Fruit fly (Drosophila melanogaster): ENCODE results near the gene Efa6.

Gene Efa6

DNA sequence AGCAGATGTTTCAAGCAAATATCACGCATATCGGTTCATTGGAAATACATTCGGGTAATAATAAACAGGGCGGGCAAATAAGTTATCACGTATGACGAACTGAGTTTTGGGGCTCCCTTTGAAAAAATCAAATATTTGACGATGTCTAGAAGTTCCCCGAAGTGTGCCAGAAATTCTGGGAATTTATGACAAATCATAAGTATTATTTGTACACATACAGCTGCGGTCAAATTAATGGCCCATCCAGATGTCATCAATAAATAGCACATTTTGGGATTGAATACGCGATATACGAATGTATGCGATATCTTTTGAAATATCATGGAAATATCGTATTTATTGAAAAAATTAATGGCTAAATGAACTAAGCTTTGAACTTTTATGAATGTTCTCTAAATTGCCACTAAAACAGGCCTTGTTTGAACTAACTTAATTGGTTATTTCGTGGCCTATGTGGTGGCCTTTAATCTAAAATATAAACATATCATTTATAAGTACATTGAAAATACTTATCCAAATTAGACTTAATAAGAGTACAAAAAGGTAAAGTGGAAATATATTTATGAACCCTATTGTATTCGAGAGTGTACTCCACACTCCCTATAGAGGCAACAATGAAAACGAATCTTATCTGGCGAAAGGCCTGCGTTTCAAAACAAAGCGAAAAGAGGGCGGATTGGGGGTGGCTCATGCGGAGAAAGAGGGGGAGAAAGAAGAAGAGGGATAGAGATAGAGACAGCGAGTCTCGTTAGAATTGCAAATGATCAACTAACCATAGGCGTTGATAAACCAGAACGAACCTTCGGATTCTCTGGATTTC is 38.2 kb downstream of the Efa6 start (continued):
- peak; percentile 25 for TF ChIP-seq trem (tag; optimal IDR thresholded peaks at IDR 0.05)
- no peak for TF ChIP-seq Neu2 (GFP tag; optimal IDR thresholded peaks at IDR 0.05; ENCODE audit: borderline replicate concordance)
- TF ChIP-seq HmgZ (tag; optimal IDR thresholded peaks at IDR 0.05), result no peak
- no peak for TF ChIP-seq C15 (GFP tag; IDR thresholded peaks at IDR 0.05)
- peak; percentile 64 for TF ChIP-seq CG6254 (GFP tag; optimal IDR thresholded peaks at IDR 0.05)
- no peak for TF ChIP-seq onecut (GFP tag; IDR thresholded peaks at IDR 0.05)
- TF ChIP-seq Nf-YA (GFP tag; IDR thresholded peaks at IDR 0.05), result no peak
- no peak for TF ChIP-seq ro (GFP tag; IDR thresholded peaks at IDR 0.05)
- TF ChIP-seq CG9727 (GFP tag; optimal IDR thresholded peaks at IDR 0.05), result peak; percentile 66
- peak; percentile 22 for TF ChIP-seq CG17385 (GFP tag; optimal IDR thresholded peaks at IDR 0.05)
- no peak for TF ChIP-seq danr (GFP tag; IDR thresholded peaks at IDR 0.05)
- peak in 1 of 2 experiments; percentile 7 for TF ChIP-seq Eip74EF (GFP tag; optimal IDR thresholded peaks at IDR 0.05)
- TF ChIP-seq sima (GFP tag; optimal IDR thresholded peaks at IDR 0.05), result no peak
- TF ChIP-seq odd (GFP tag; optimal IDR thresholded peaks at IDR 0.05), result peak; percentile 9
- no peak for TF ChIP-seq slou (GFP tag; optimal IDR thresholded peaks at IDR 0.05)
- peak; percentile 8 for TF ChIP-seq ewg (GFP tag; optimal IDR thresholded peaks at IDR 0.05)
- no peak for TF ChIP-seq CG30431 (GFP tag; optimal IDR thresholded peaks at IDR 0.05)
- no peak for TF ChIP-seq pum (GFP tag; optimal IDR thresholded peaks at IDR 0.05)
- peak in 1 of 3 experiments; percentile 72 for TF ChIP-seq lola (GFP tag; optimal IDR thresholded peaks at IDR 0.05)
- TF ChIP-seq CG2889 (GFP tag; IDR thresholded peaks at IDR 0.05), result no peak
- peak; percentile 38 for TF ChIP-seq gcm (GFP tag; optimal IDR thresholded peaks at IDR 0.05)
- peak; percentile 23 for TF ChIP-seq CG15011 (GFP tag; optimal IDR thresholded peaks at IDR 0.05)
- TF ChIP-seq Ssrp (tag; optimal IDR thresholded peaks at IDR 0.05), result peak; percentile 47
- no peak for TF ChIP-seq btn (GFP tag; optimal IDR thresholded peaks at IDR 0.05)
- no peak for TF ChIP-seq CG8944 (GFP tag; optimal IDR thresholded peaks at IDR 0.05)
- TF ChIP-seq ap (GFP tag; IDR thresholded peaks at IDR 0.05), result no peak
- TF ChIP-seq GATAe (GFP tag; conservative IDR thresholded peaks at IDR 0.05), result no peak
- TF ChIP-seq fru (optimal IDR thresholded peaks at IDR 0.05), result no peak
- no peak for TF ChIP-seq Dbx (GFP tag; IDR thresholded peaks at IDR 0.05)
- TF ChIP-seq CG10565 (GFP tag; optimal IDR thresholded peaks at IDR 0.05), result no peak
- no peak for TF ChIP-seq CG11560 (tag; IDR thresholded peaks at IDR 0.05)
- peak; percentile 32 for TF ChIP-seq Nf-YB (GFP tag; optimal IDR thresholded peaks at IDR 0.05)
- TF ChIP-seq ATbp (GFP tag; optimal IDR thresholded peaks at IDR 0.05), result peak; percentile 31
- TF ChIP-seq her (GFP tag; optimal IDR thresholded peaks at IDR 0.05), result no peak
- peak in 1 of 2 experiments; percentile 47 for TF ChIP-seq Hr51 (GFP tag; optimal IDR thresholded peaks at IDR 0.05)
- TF ChIP-seq E2f1 (GFP tag; IDR thresholded peaks at IDR 0.05), result no peak
- peak; percentile 64 for TF ChIP-seq CG2875 (GFP tag; optimal IDR thresholded peaks at IDR 0.05)
- peak; percentile 57; the same call in 1 of the 2 replicates for TF ChIP-seq CG31441 (GFP tag; IDR thresholded peaks at IDR 0.05)
- no peak for TF ChIP-seq CG10366 (GFP tag; IDR thresholded peaks at IDR 0.05)
- no peak for TF ChIP-seq CG18476 (GFP tag; optimal IDR thresholded peaks at IDR 0.05)
- TF ChIP-seq Ets65A (GFP tag), result no peak
- TF ChIP-seq Xbp1 (GFP tag; optimal IDR thresholded peaks at IDR 0.05), result peak; percentile 26
- no peak for TF ChIP-seq CG10543 (GFP tag; optimal IDR thresholded peaks at IDR 0.05)
- TF ChIP-seq Hsf (GFP tag; optimal IDR thresholded peaks at IDR 0.05), result peak; percentile 15
- TF ChIP-seq Six4 (GFP tag; optimal IDR thresholded peaks at IDR 0.05), result no peak
- peak; percentile 51 for TF ChIP-seq CG15601 (tag; optimal IDR thresholded peaks at IDR 0.05)
- TF ChIP-seq org-1 (GFP tag; optimal IDR thresholded peaks at IDR 0.05), result peak; percentile 2
- no peak for TF ChIP-seq BEAF-32 (GFP tag; optimal IDR thresholded peaks at IDR 0.05)
- peak; percentile 70 for TF ChIP-seq crol (GFP tag; IDR thresholded peaks at IDR 0.05)
